Worm (Caenorhabditis elegans): ENCODE data around the gene swp-1.
A peak's percentile ranks its signal among the peaks of the same experiment; 100 is the strongest.

The swp-1 gene

ce11 chrIII:5706077-5706627 lies 827 bp upstream of the swp-1 start, which contains the start of gene rpl-23 (continued):
- TF ChIP-seq nhr-10 (tag; optimal IDR thresholded peaks at IDR 0.05), result peak; percentile 12
- TF ChIP-seq egl-27 (tag; optimal IDR thresholded peaks at IDR 0.05), result peak; percentile 76
- TF ChIP-seq snpc-4 (tag; optimal IDR thresholded peaks at IDR 0.05), result peak; percentile 72
- peak; percentile 92 for TF ChIP-seq nhr-6 (tag; optimal IDR thresholded peaks at IDR 0.05)
- TF ChIP-seq unc-39 (tag; optimal IDR thresholded peaks at IDR 0.05), result no peak
- peak; percentile 90 for TF ChIP-seq sma-9 (GFP tag; optimal IDR thresholded peaks at IDR 0.05)
- TF ChIP-seq sma-9 (tag; optimal IDR thresholded peaks at IDR 0.05), result no peak
- TF ChIP-seq nhr-77 (tag; optimal IDR thresholded peaks at IDR 0.05), result peak; percentile 25
- TF ChIP-seq sem-4 (tag; optimal IDR thresholded peaks at IDR 0.05), result peak; percentile 84
- peak; percentile 88 for TF ChIP-seq ztf-4 (tag; optimal IDR thresholded peaks at IDR 0.05)

ce11 chrIII:5701491-5701890 lies 3.8 kb downstream of the swp-1 start:
- TF ChIP-seq nhr-10 (tag; optimal IDR thresholded peaks at IDR 0.05) (no peak), mdl-1 (tag; optimal IDR thresholded peaks at IDR 0.05) (no peak), elt-3 (tag; optimal IDR thresholded peaks at IDR 0.05) (no peak), skn-1 (tag; optimal IDR thresholded peaks at IDR 0.05) (no peak), ceh-16 (tag; optimal IDR thresholded peaks at IDR 0.05) (no peak), nhr-77 (tag; optimal IDR thresholded peaks at IDR 0.05) (no peak), snpc-4 (tag; optimal IDR thresholded peaks at IDR 0.05) (no peak), nhr-12 (tag; optimal IDR thresholded peaks at IDR 0.05) (no peak), crh-2 (tag; optimal IDR thresholded peaks at IDR 0.05) (no peak), peb-1 (tag; optimal IDR thresholded peaks at IDR 0.05) (no peak), sem-4 (tag; optimal IDR thresholded peaks at IDR 0.05) (no peak), gmeb-1 (tag; optimal IDR thresholded peaks at IDR 0.05) (no peak)

- peak; percentile 34 for TF ChIP-seq snpc-4 (tag; optimal IDR thresholded peaks at IDR 0.05)
- peak; percentile 1 to 65 for TF ChIP-seq lsy-2 (tag; optimal IDR thresholded peaks at IDR 0.05)
- TF ChIP-seq fos-1 (tag; optimal IDR thresholded peaks at IDR 0.05), result peak; percentile 24
- no peak for TF ChIP-seq blmp-1 (tag; optimal IDR thresholded peaks at IDR 0.05; ENCODE audit: insufficient read depth)
- peak; percentile 53 for TF ChIP-seq crh-2 (tag; optimal IDR thresholded peaks at IDR 0.05)
- peak; percentile 50 for TF ChIP-seq lin-13 (GFP tag; optimal IDR thresholded peaks at IDR 0.05)
- TF ChIP-seq elt-3 (tag; optimal IDR thresholded peaks at IDR 0.05), result no peak
- peak; percentile 52 for TF ChIP-seq nhr-129 (tag; optimal IDR thresholded peaks at IDR 0.05)
- TF ChIP-seq C34F6.9 (tag; optimal IDR thresholded peaks at IDR 0.05), result peak; percentile 56
- peak; percentile 61 for TF ChIP-seq unc-55 (GFP tag; optimal IDR thresholded peaks at IDR 0.05)
These were observed 7.2 kb downstream of the swp-1 start, which contains the start of the genes lgg-3 and rgs-5 for ce11 chrIII:5697963-5698730. Gene lgg-3 (minus strand): TSS chrIII:5698013. Gene rgs-5 (plus strand): TSS chrIII:5698555.

ce11 chrIII:5697266-5697665 lies 8.1 kb downstream of the swp-1 start, which contains the start of gene B0336.7:
Gene B0336.7 (minus strand): TSS chrIII:5697366.
- no peak for TF ChIP-seq unc-39 (tag; optimal IDR thresholded peaks at IDR 0.05)
- no peak for TF ChIP-seq gmeb-1 (tag; optimal IDR thresholded peaks at IDR 0.05)
- TF ChIP-seq lin-11 (tag; optimal IDR thresholded peaks at IDR 0.05), result no peak
- no peak for TF ChIP-seq nhr-21 (tag; optimal IDR thresholded peaks at IDR 0.05)
- TF ChIP-seq nhr-25 (tag; optimal IDR thresholded peaks at IDR 0.05), result no peak
- TF ChIP-seq sma-3 (GFP tag; optimal IDR thresholded peaks at IDR 0.05), result no peak
- no peak for TF ChIP-seq aly-2 (tag; optimal IDR thresholded peaks at IDR 0.05)
- TF ChIP-seq zag-1 (tag; optimal IDR thresholded peaks at IDR 0.05), result no peak

- TF ChIP-seq nhr-21 (tag; optimal IDR thresholded peaks at IDR 0.05) (no peak), Y55F3AM.14 (GFP tag; optimal IDR thresholded peaks at IDR 0.05) (no peak), mbf-1 (tag; optimal IDR thresholded peaks at IDR 0.05) (no peak), fos-1 (tag; optimal IDR thresholded peaks at IDR 0.05) (no peak), alr-1 (tag; optimal IDR thresholded peaks at IDR 0.05) (no peak), ztf-1 (GFP tag; conservative IDR thresholded peaks at IDR 0.05) (no peak)
These were observed 11.6 kb downstream of the swp-1 start, which contains the start of gene B0336.13 for ce11 chrIII:5693736-5694135. Gene B0336.13 (plus strand): TSS chrIII:5694036.
